2 worm cellular contexts compared by ENCODE assay signal in genomic region chrV:13536058-13536579, ce11.
A peak's percentile ranks its signal among the peaks of the same experiment; 100 is the strongest.
TF ChIP-seq lines count a peak whose summit lies in the region.

Gene frpr-5, minus strand, starts transcription at chrV:13536108.

TF ChIP-seq in whole organism, L1 larva, 84 proteins besides CTCF, POLR2A, EP300 and RAD21:
- TF ChIP-seq tbx-2 (tag; optimal IDR thresholded peaks at IDR 0.05; lab: Kevin White, UChicago) (peak; percentile 59), blmp-1 (tag; optimal IDR thresholded peaks at IDR 0.05; lab: Kevin White, UChicago) (no peak), unc-30 (tag; optimal IDR thresholded peaks at IDR 0.05; lab: Kevin White, UChicago) (no peak), mep-1 (tag; optimal IDR thresholded peaks at IDR 0.05; lab: Kevin White, UChicago) (no peak), lin-14 (GFP tag; optimal IDR thresholded peaks at IDR 0.05; lab: Kevin White, UChicago) (peak; percentile 16), hpl-2 (GFP tag; optimal IDR thresholded peaks at IDR 0.05; lab: Kevin White, UChicago) (no peak), mdl-1 (tag; optimal IDR thresholded peaks at IDR 0.05; lab: Kevin White, UChicago) (no peak), zip-4 (GFP tag; optimal IDR thresholded peaks at IDR 0.05; lab: Kevin White, UChicago) (no peak), Y116A8C.19 (tag; optimal IDR thresholded peaks at IDR 0.05; lab: Kevin White, UChicago; ENCODE audit: borderline replicate concordance) (no peak), lsy-2 (tag; optimal IDR thresholded peaks at IDR 0.05; lab: Kevin White, UChicago) (no peak), nhr-77 (tag; optimal IDR thresholded peaks at IDR 0.05; lab: Kevin White, UChicago) (no peak), zag-1 (tag; optimal IDR thresholded peaks at IDR 0.05; lab: Kevin White, UChicago) (no peak), pag-3 (tag; optimal IDR thresholded peaks at IDR 0.05; lab: Kevin White, UChicago; ENCODE audit: borderline replicate concordance, insufficient read depth) (no peak), nhr-20 (tag; optimal IDR thresholded peaks at IDR 0.05; lab: Kevin White, UChicago) (no peak), hlh-4 (tag; optimal IDR thresholded peaks at IDR 0.05; lab: Kevin White, UChicago) (no peak)
TF ChIP-seq in whole organism, L1 larva: peak in this region for 2.

TF ChIP-seq in whole organism, mixed stage, embryonic, 35 proteins besides CTCF, POLR2A, EP300 and RAD21:
- TF ChIP-seq M03D4.4 (tag; optimal IDR thresholded peaks at IDR 0.05; lab: Kevin White, UChicago) (no peak), ces-1 (GFP tag; optimal IDR thresholded peaks at IDR 0.05; lab: Kevin White, UChicago) (peak; percentile 57)

Comparison
In these comparisons a context has a peak if more than half of its experiments do, and no peak if none do; other contexts are left out.
1. Of the 14 proteins assayed by ChIP-seq in both whole organism, L1 larva and whole organism, mixed stage, embryonic: peak only in whole organism, L1 larva: none; only in whole organism, mixed stage, embryonic: ces-1; in both: none; in neither: 13.